Fruit fly (Drosophila melanogaster) whole organism, embryonic: ENCODE data around the gene papi.

ENCODE experiments used
- CG1024 ChIP-seq: fragments of 200-800 bp; sonication (Bioruptor generic); IDR thresholded peaks from 2 replicates; pipeline ENCODE4 v1.3.6; 2022; ENCODE audit warnings: missing biosample characterization, missing genetic modification characterization
- CG14710 ChIP-seq: fragments of 200-800 bp; sonication (Bioruptor generic); optimal IDR thresholded peaks from 3 replicates; lab custom pipeline; 2019; ENCODE audit warnings: missing biosample characterization, mild to moderate bottlenecking, missing genetic modification characterization, moderate library complexity
- CG1602 ChIP-seq: fragments of 200-800 bp; sonication (Bioruptor generic); optimal IDR thresholded peaks from 3 replicates; lab custom pipeline; 2016; ENCODE audit warnings: missing biosample characterization, missing genetic modification characterization
- CG17359 ChIP-seq: fragments of 200-800 bp; sonication (Bioruptor generic); optimal IDR thresholded peaks from 3 replicates; lab custom pipeline; 2018; ENCODE audit warnings: missing biosample characterization, mild to moderate bottlenecking, missing genetic modification characterization, moderate library complexity
- CG17361 ChIP-seq: fragments of 200-800 bp; sonication (Bioruptor generic); IDR thresholded peaks from 3 replicates; pipeline ENCODE4 v1.3.6; 2022; ENCODE audit warnings: missing biosample characterization, missing genetic modification characterization
- CG2120 ChIP-seq: fragments of 200-800 bp; sonication (Bioruptor generic); optimal IDR thresholded peaks from 3 replicates; lab custom pipeline; 2016; ENCODE audit warnings: missing biosample characterization, missing genetic modification characterization
- CG31365 ChIP-seq: fragments of 200-800 bp; sonication (Bioruptor generic); optimal IDR thresholded peaks from 2 replicates; lab custom pipeline; 2018; ENCODE audit warnings: missing biosample characterization, mild to moderate bottlenecking, missing genetic modification characterization
- CG32772 ChIP-seq: fragments of 200-800 bp; sonication (Bioruptor generic); IDR thresholded peaks from 2 replicates; pipeline ENCODE4 v1.3.6; 2022; ENCODE audit warnings: missing biosample characterization, missing genetic modification characterization
- CG6689 ChIP-seq: fragments of 200-800 bp; sonication (Bioruptor generic); IDR thresholded peaks from 2 replicates; pipeline ENCODE4 v1.3.6; 2022; ENCODE audit warnings: missing biosample characterization, missing genetic modification characterization
- CG6813 ChIP-seq: fragments of 200-800 bp; sonication (Bioruptor generic); optimal IDR thresholded peaks from 2 replicates; lab custom pipeline; 2017; ENCODE audit warnings: missing biosample characterization, missing genetic modification characterization, mild to moderate bottlenecking, moderate library complexity, missing genetic modification reagents
- CG7372 ChIP-seq: fragments of 200-800 bp; sonication (Bioruptor generic); IDR thresholded peaks from 2 replicates; pipeline ENCODE4 v1.3.6; 2022; ENCODE audit warnings: missing biosample characterization, missing genetic modification characterization
- CG7745 ChIP-seq: fragments of 200-800 bp; sonication (Bioruptor generic); optimal IDR thresholded peaks from 2 replicates; lab custom pipeline; 2018; ENCODE audit warnings: missing biosample characterization, mild to moderate bottlenecking, missing genetic modification characterization, moderate library complexity
- CG8359 ChIP-seq: fragments of 200-800 bp; sonication (Bioruptor generic); optimal IDR thresholded peaks from 2 replicates; lab custom pipeline; 2017; ENCODE audit warnings: missing biosample characterization, mild to moderate bottlenecking, missing genetic modification characterization, borderline replicate concordance
- CG8924 ChIP-seq: fragments of 200-800 bp; optimal IDR thresholded peaks from 3 replicates; lab custom pipeline; 2019; ENCODE audit warnings: missing biosample characterization, mild to moderate bottlenecking, missing genetic modification characterization, moderate library complexity
- CTCF ChIP-seq: fragments of 200-800 bp; sonication (Bioruptor generic); optimal IDR thresholded peaks from 2 replicates; lab custom pipeline; 2017; ENCODE audit warnings: missing biosample characterization, mild to moderate bottlenecking, missing genetic modification characterization, moderate library complexity
- Chrac-16 ChIP-seq: fragments of 200-800 bp; sonication (Bioruptor generic); optimal IDR thresholded peaks from 3 replicates; lab custom pipeline; 2016; ENCODE audit warnings: missing biosample characterization, missing genetic modification characterization
- Dip2 ChIP-seq: fragments of 200-800 bp; sonication (Bioruptor generic); IDR thresholded peaks from 2 replicates; pipeline ENCODE4 v1.3.6; 2022; ENCODE audit warnings: missing biosample characterization, missing genetic modification characterization
- Dip3 ChIP-seq: fragments of 200-800 bp; sonication (Bioruptor generic); optimal IDR thresholded peaks from 3 replicates; lab custom pipeline; 2016; ENCODE audit warnings: missing biosample characterization, missing genetic modification characterization
- Drgx ChIP-seq: fragments of 200-800 bp; sonication (Bioruptor generic); IDR thresholded peaks from 2 replicates; pipeline ENCODE4 v1.3.6; 2022; ENCODE audit warnings: missing biosample characterization, missing genetic modification characterization
- Elba2 ChIP-seq: fragments of 200-800 bp; sonication (Bioruptor generic); optimal IDR thresholded peaks from 3 replicates; lab custom pipeline; 2016; ENCODE audit warnings: missing biosample characterization, missing genetic modification characterization
- Fer3 ChIP-seq: fragments of 200-800 bp; sonication (Bioruptor generic); optimal IDR thresholded peaks from 2 replicates; lab custom pipeline; 2018; ENCODE audit warnings: missing biosample characterization, mild to moderate bottlenecking, missing genetic modification characterization, moderate library complexity
- Gug ChIP-seq: fragments of 200-800 bp; sonication (Bioruptor generic); IDR thresholded peaks from 4 replicates; pipeline ENCODE4 v1.3.6; 2022; ENCODE audit warnings: missing biosample characterization, missing genetic modification characterization
- HmgZ ChIP-seq: fragments of 200-800 bp; sonication (Bioruptor generic); optimal IDR thresholded peaks from 2 replicates; lab custom pipeline; 2018; ENCODE audit warnings: missing biosample characterization, mild to moderate bottlenecking, missing genetic modification characterization
- Meics ChIP-seq: fragments of 200-800 bp; sonication (Bioruptor generic); optimal IDR thresholded peaks from 2 replicates; lab custom pipeline; 2017; ENCODE audit warnings: missing biosample characterization, mild to moderate bottlenecking, missing genetic modification characterization
- Oli ChIP-seq: fragments of 200-800 bp; sonication (Bioruptor generic); optimal IDR thresholded peaks from 2 replicates; lab custom pipeline; 2018; ENCODE audit warnings: missing biosample characterization, mild to moderate bottlenecking, missing genetic modification characterization, moderate library complexity
- Poxn ChIP-seq: fragments of 200-800 bp; sonication (Bioruptor generic); IDR thresholded peaks from 2 replicates; pipeline ENCODE4 v1.3.6; 2022; ENCODE audit warnings: missing biosample characterization, missing genetic modification characterization
- Ptx1 ChIP-seq: fragments of 200-800 bp; sonication (Bioruptor generic); IDR thresholded peaks from 2 replicates; pipeline ENCODE4 v1.3.6; 2022; ENCODE audit warnings: missing biosample characterization, missing genetic modification characterization
- Rx ChIP-seq: fragments of 200-800 bp; sonication (Bioruptor generic); IDR thresholded peaks from 2 replicates; pipeline ENCODE4 v1.3.6; 2022; ENCODE audit warnings: missing biosample characterization, missing genetic modification characterization
- TFAM ChIP-seq: fragments of 200-800 bp; sonication (Bioruptor generic); optimal IDR thresholded peaks from 2 replicates; lab custom pipeline; 2017; ENCODE audit warnings: missing biosample characterization, missing genetic modification characterization, inconsistent platforms
- abd-A ChIP-seq: fragments of 200-800 bp; sonication (Bioruptor generic); optimal IDR thresholded peaks from 3 replicates; lab custom pipeline; 2019; ENCODE audit warnings: missing biosample characterization, mild to moderate bottlenecking, missing genetic modification characterization, moderate library complexity
- ato ChIP-seq: fragments of 200-800 bp; sonication (Bioruptor generic); IDR thresholded peaks from 2 replicates; pipeline ENCODE4 v1.3.6; 2022; ENCODE audit warnings: missing biosample characterization, missing genetic modification characterization; ENCODE audit not compliant: partially characterized antibody
- danr ChIP-seq: fragments of 200-800 bp; sonication (Bioruptor generic); IDR thresholded peaks from 2 replicates; pipeline ENCODE4 v1.3.6; 2022; ENCODE audit warnings: missing biosample characterization, missing genetic modification characterization
- ems ChIP-seq: fragments of 200-800 bp; sonication (Bioruptor generic); optimal IDR thresholded peaks from 3 replicates; lab custom pipeline; 2016; ENCODE audit warnings: missing biosample characterization, missing genetic modification characterization
- eve ChIP-seq, 2 experiments: fragments of >200 bp; optimal IDR thresholded peaks; 2 replicates each; lab custom pipeline; 2017; ENCODE audit warnings: missing biosample characterization in 2 of 2, missing genetic modification characterization in 2 of 2
- fd96Cb ChIP-seq: fragments of 200-800 bp; sonication (Bioruptor generic); optimal IDR thresholded peaks from 2 replicates; lab custom pipeline; 2018; ENCODE audit warnings: missing biosample characterization, mild to moderate bottlenecking, missing genetic modification characterization, moderate library complexity
- grn ChIP-seq: fragments of 200-800 bp; sonication (Bioruptor generic); optimal IDR thresholded peaks from 3 replicates; lab custom pipeline; 2017; ENCODE audit warnings: missing biosample characterization, missing genetic modification characterization
- hb ChIP-seq: fragments of 200-800 bp; sonication (Bioruptor generic); IDR thresholded peaks from 3 replicates; pipeline ENCODE4 v1.3.6; 2022; ENCODE audit warnings: missing biosample characterization, missing genetic modification characterization; ENCODE audit not compliant: partially characterized antibody
- inv ChIP-seq: fragments of 200-800 bp; sonication (Bioruptor generic); IDR thresholded peaks from 2 replicates; pipeline ENCODE4 v1.3.6; 2022; ENCODE audit warnings: missing biosample characterization, missing genetic modification characterization; ENCODE audit not compliant: partially characterized antibody
- lola ChIP-seq, 3 experiments: fragments of >200 bp in 2 of 3; fragments of 200-800 bp in 1 of 3; sonication (Bioruptor generic) in 1 of 3; optimal IDR thresholded peaks; 2 replicates each; lab custom pipeline; 2017 to 2019; ENCODE audit warnings: missing biosample characterization in 3 of 3, missing genetic modification characterization in 3 of 3, mild to moderate bottlenecking in 1 of 3, moderate library complexity in 1 of 3
- onecut ChIP-seq: fragments of 200-800 bp; sonication (Bioruptor generic); IDR thresholded peaks from 2 replicates; pipeline ENCODE4 v1.3.6; 2022; ENCODE audit warnings: missing biosample characterization, missing genetic modification characterization
- org-1 ChIP-seq: fragments of 200-800 bp; sonication (Bioruptor generic); optimal IDR thresholded peaks from 2 replicates; lab custom pipeline; 2017; ENCODE audit warnings: missing biosample characterization, missing genetic modification characterization
- p53 ChIP-seq: fragments of 200-800 bp; sonication (Bioruptor generic); optimal IDR thresholded peaks from 2 replicates; lab custom pipeline; 2016; ENCODE audit warnings: missing biosample characterization, missing genetic modification characterization
- psq ChIP-seq: fragments of 200-800 bp; sonication (Bioruptor generic); optimal IDR thresholded peaks from 2 replicates; lab custom pipeline; 2017; ENCODE audit warnings: missing biosample characterization, missing genetic modification characterization
- sc ChIP-seq, 3 experiments: fragments of >200 bp in 2 of 3; fragments of 200-800 bp in 1 of 3; sonication (Bioruptor generic) in 1 of 3; optimal IDR thresholded peaks; 2 replicates in 2 of 3; 3 replicates in 1 of 3; lab custom pipeline; 2017; ENCODE audit warnings: mild to moderate bottlenecking in 1 of 3, missing biosample characterization in 1 of 3, missing genetic modification characterization in 1 of 3, missing genetic modification reagents in 1 of 3
- sisA ChIP-seq: fragments of 200-800 bp; sonication (Bioruptor generic); IDR thresholded peaks from 2 replicates; pipeline ENCODE4 v1.3.6; 2022; ENCODE audit warnings: missing biosample characterization, missing genetic modification characterization
- stwl ChIP-seq: fragments of 200-800 bp; sonication (Bioruptor generic); optimal IDR thresholded peaks from 3 replicates; lab custom pipeline; 2018; ENCODE audit warnings: missing biosample characterization, mild to moderate bottlenecking, missing genetic modification characterization, moderate library complexity
- tap ChIP-seq: fragments of 200-800 bp; optimal IDR thresholded peaks from 3 replicates; lab custom pipeline; 2019; ENCODE audit warnings: missing biosample characterization, mild to moderate bottlenecking, missing genetic modification characterization, moderate library complexity
- tgo ChIP-seq: fragments of 200-800 bp; sonication (Bioruptor generic); IDR thresholded peaks from 3 replicates; pipeline ENCODE4 v1.3.6; 2022; ENCODE audit warnings: missing biosample characterization, missing genetic modification characterization
- tio ChIP-seq: fragments of 200-800 bp; sonication (Bioruptor generic); optimal IDR thresholded peaks from 2 replicates; lab custom pipeline; 2017; ENCODE audit warnings: missing biosample characterization, missing genetic modification characterization, inconsistent platforms
- twi ChIP-seq: fragments of 200-800 bp; optimal IDR thresholded peaks from 2 replicates; lab custom pipeline; 2019; ENCODE audit warnings: missing biosample characterization, mild to moderate bottlenecking, missing genetic modification characterization, moderate library complexity
- z ChIP-seq: fragments of 200-800 bp; sonication (Bioruptor generic); IDR thresholded peaks from 3 replicates; pipeline ENCODE4 v1.3.6; 2022; ENCODE audit warnings: missing biosample characterization, missing genetic modification characterization

The papi gene

dm6 chr2L:2179366-2179765 lies 41.2 kb upstream of the papi start (continued):
- TF ChIP-seq p53 (peak; percentile 58), HmgZ (tag; lab: Kevin White, UChicago) (peak; percentile 81), Dip3 (GFP tag; lab: Kevin White, UChicago) (peak; percentile 78), twi (no peak), CG7745 (tag; lab: Kevin White, UChicago) (no peak), CG1602 (GFP tag; lab: Kevin White, UChicago) (peak; percentile 40), Ptx1 (peak; percentile 83), Rx (GFP tag; lab: Robert Waterston, UW) (peak; percentile 33; the same call in 1 of the 2 replicates), psq (no peak), hb (GFP tag; lab: Robert Waterston, UW) (no peak), Dip2 (no peak), tgo (GFP tag; lab: Robert Waterston, UW) (peak; percentile 74), stwl (tag; lab: Kevin White, UChicago) (no peak), lola (GFP tag; optimal IDR thresholded peaks at IDR 0.05; lab: Kevin White, UChicago) (no peak), CTCF (no peak), tio (GFP tag; lab: Kevin White, UChicago) (peak; percentile 59), CG8924 (peak; percentile 73), CG31365 (tag; lab: Kevin White, UChicago) (peak; percentile 45), Meics (GFP tag; lab: Kevin White, UChicago) (peak; percentile 80), Fer3 (tag; lab: Kevin White, UChicago) (peak; percentile 80), onecut (GFP tag; lab: Robert Waterston, UW) (peak; percentile 30; the same call in 1 of the 2 replicates), Poxn (no peak), Elba2 (GFP tag; lab: Kevin White, UChicago) (no peak), Chrac-16 (peak; percentile 73), ems (GFP tag; lab: Kevin White, UChicago) (peak; percentile 56), inv (GFP tag; lab: Robert Waterston, UW) (no peak), CG8359 (GFP tag; lab: Kevin White, UChicago) (peak; percentile 0), grn (GFP tag; lab: Kevin White, UChicago) (peak; percentile 45), tap (tag; lab: Kevin White, UChicago) (peak; percentile 74), Gug (GFP tag; lab: Robert Waterston, UW) (peak; percentile 63; the same call in 2 of the 4 replicates), TFAM (no peak), z (no peak), sc (optimal IDR thresholded peaks at IDR 0.05; lab: Kevin White, UChicago) (no peak), sc (GFP tag; optimal IDR thresholded peaks at IDR 0.05; lab: Kevin White, UChicago) (peak; percentile 44), org-1 (GFP tag; lab: Kevin White, UChicago) (peak; percentile 65), ato (GFP tag; lab: Robert Waterston, UW) (no peak), CG17361 (GFP tag; lab: Robert Waterston, UW) (peak; percentile 17; the same call in 1 of the 3 replicates), Drgx (GFP tag; lab: Robert Waterston, UW) (no peak), CG32772 (GFP tag; lab: Robert Waterston, UW) (peak; percentile 66), CG7372 (peak; percentile 52; the same call in 1 of the 2 replicates), sisA (peak; percentile 81), Oli (tag; lab: Kevin White, UChicago) (peak; percentile 84), CG6689 (GFP tag; lab: Robert Waterston, UW) (peak; percentile 58), CG2120 (GFP tag; lab: Kevin White, UChicago) (peak; percentile 91), CG6813 (GFP tag; lab: Kevin White, UChicago) (peak; percentile 54), fd96Cb (peak; percentile 64), eve (GFP tag; optimal IDR thresholded peaks at IDR 0.05; lab: Kevin White, UChicago) (peak in 1 of 2 experiments; percentile 87), CG1024 (GFP tag; lab: Robert Waterston, UW) (no peak), abd-A (tag; lab: Kevin White, UChicago) (peak; percentile 75), CG14710 (no peak), CG17359 (tag; lab: Kevin White, UChicago) (peak; percentile 80), danr (peak; percentile 59; the same call in 1 of the 2 replicates)
